Fruit fly (Drosophila melanogaster): ENCODE data around the gene CG8939.
A peak's percentile ranks its signal among the peaks of the same experiment; 100 is the strongest.

- TF ChIP-seq CG5204 (GFP tag; optimal IDR thresholded peaks at IDR 0.05) (no peak), ovo (GFP tag; optimal IDR thresholded peaks at IDR 0.05) (no peak), CG12768 (GFP tag; optimal IDR thresholded peaks at IDR 0.05) (no peak), pad (GFP tag; optimal IDR thresholded peaks at IDR 0.05) (no peak), toe (GFP tag; optimal IDR thresholded peaks at IDR 0.05) (no peak), Crg-1 (GFP tag; optimal IDR thresholded peaks at IDR 0.05) (no peak), cic (GFP tag; optimal IDR thresholded peaks at IDR 0.05) (no peak), Mnt (GFP tag; optimal IDR thresholded peaks at IDR 0.05) (no peak), kay (GFP tag; ENCODE audit: borderline replicate concordance) (no peak), CG1620 (GFP tag; optimal IDR thresholded peaks at IDR 0.05) (no peak), Clk (GFP tag; optimal IDR thresholded peaks at IDR 0.05) (no peak), tj (GFP tag; optimal IDR thresholded peaks at IDR 0.05) (peak; percentile 96), CG11617 (GFP tag; optimal IDR thresholded peaks at IDR 0.05) (no peak)
Observed at dm6 chrX:15989631-15990030, 7.2 kb upstream of the CG8939 start.
